Worm (Caenorhabditis elegans) whole organism, L2 larva: ENCODE results near the gene F56C9.6.

Source experiments
- R02D3.7 ChIP-seq: fragments of 150-350 bp; optimal IDR thresholded peaks from 2 replicates; lab custom pipeline; 2014; ENCODE audit warnings: missing biosample characterization, missing genetic modification characterization
- blmp-1 ChIP-seq: sonication (generic microtip); optimal IDR thresholded peaks from 2 replicates; lab custom pipeline; 2017; ENCODE audit warnings: missing genetic modification characterization, mild to moderate bottlenecking, missing compliant biosample characterization, antibody characterized with exemption, moderate library complexity; ENCODE audit not compliant: insufficient read depth
- ceh-82 ChIP-seq: fragments of 150-350 bp; optimal IDR thresholded peaks from 2 replicates; lab custom pipeline; 2014; ENCODE audit warnings: missing biosample characterization, missing genetic modification characterization
- elt-1 ChIP-seq: fragments of 150-350 bp; optimal IDR thresholded peaks from 2 replicates; lab custom pipeline; 2014; ENCODE audit warnings: missing biosample characterization, missing genetic modification characterization
- fos-1 ChIP-seq: fragments of 150-350 bp; optimal IDR thresholded peaks from 2 replicates; lab custom pipeline; 2014; ENCODE audit warnings: missing biosample characterization, missing genetic modification characterization
- nhr-77 ChIP-seq: fragments of 150-350 bp; optimal IDR thresholded peaks from 2 replicates; lab custom pipeline; 2014; ENCODE audit warnings: missing biosample characterization, missing genetic modification characterization
- unc-39 ChIP-seq: fragments of 150-350 bp; optimal IDR thresholded peaks from 2 replicates; lab custom pipeline; 2014; ENCODE audit warnings: missing biosample characterization, missing genetic modification characterization
- unc-55 ChIP-seq: fragments of 150-350 bp; sonication (generic microtip); optimal IDR thresholded peaks from 3 replicates; lab custom pipeline; 2014; ENCODE audit warnings: missing biosample characterization, missing genetic modification reagents, missing genetic modification characterization
- unc-62 ChIP-seq: fragments of 150-350 bp; optimal IDR thresholded peaks from 2 replicates; lab custom pipeline; 2014; ENCODE audit warnings: missing biosample characterization, missing genetic modification reagents, missing genetic modification characterization

DNA sequence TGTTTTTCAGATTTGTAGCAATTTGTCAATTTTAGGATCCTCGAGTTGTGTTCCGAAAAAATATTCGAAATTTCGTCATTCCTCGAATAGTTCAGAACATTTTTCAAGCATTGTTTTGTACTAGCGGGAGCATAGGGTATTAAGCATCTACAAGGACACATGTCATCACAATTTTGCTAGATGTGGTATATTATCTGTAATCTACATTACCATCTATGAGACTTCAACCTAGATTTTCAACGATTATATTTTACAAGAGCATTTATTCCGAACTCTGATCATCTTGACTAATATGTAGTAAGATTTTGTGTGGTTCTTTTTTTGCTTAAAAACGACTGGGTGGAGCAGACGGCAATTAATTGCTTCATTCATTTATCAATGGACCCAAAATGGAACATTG is 47.5 kb downstream of the F56C9.6 start:
- no peak for TF ChIP-seq elt-1 (tag; lab: Kevin White, UChicago)
- no peak for TF ChIP-seq unc-39 (tag; lab: Kevin White, UChicago)
- no peak for TF ChIP-seq R02D3.7 (tag; lab: Kevin White, UChicago)
- no peak for TF ChIP-seq nhr-77 (tag; lab: Kevin White, UChicago)
- TF ChIP-seq fos-1 (tag; lab: Kevin White, UChicago) = no peak
- no peak for TF ChIP-seq unc-62 (GFP tag; lab: Kevin White, UChicago)
- TF ChIP-seq unc-55 (GFP tag; lab: Kevin White, UChicago) = no peak
- no peak for TF ChIP-seq blmp-1 (tag; lab: Kevin White, UChicago)
- no peak for TF ChIP-seq ceh-82 (tag; lab: Kevin White, UChicago)
